Worm (Caenorhabditis elegans) whole organism, L3 larva: ENCODE data around the gene asp-15.
"Not testable (repeated sequence)": the region's sequence is repeated elsewhere in the genome, so short reads cannot be mapped to it uniquely, and the experiment has no call there.

Experiments used
- ama-1 ChIP-seq: fragments of 150-350 bp; optimal IDR thresholded peaks from 2 replicates; lab custom pipeline; 2018
- daf-12 ChIP-seq: fragments of 150-350 bp; optimal IDR thresholded peaks from 2 replicates; lab custom pipeline; 2014; ENCODE audit warnings: missing biosample characterization, missing genetic modification reagents, missing genetic modification characterization
- egl-27 ChIP-seq: sonication (generic microtip); optimal IDR thresholded peaks from 4 replicates; lab custom pipeline; 2017; ENCODE audit warnings: missing biosample characterization, missing genetic modification reagents, missing genetic modification characterization
- elt-3 ChIP-seq, 3 experiments: fragments of 150-350 bp in 1 of 3; sonication (generic microtip) in 2 of 3; optimal IDR thresholded peaks; 2 replicates in 2 of 3; 4 replicates in 1 of 3; lab custom pipeline; 2014 to 2017; ENCODE audit warnings: missing biosample characterization in 3 of 3, missing genetic modification characterization in 3 of 3
- lin-15B ChIP-seq: fragments of 150-350 bp; optimal IDR thresholded peaks from 2 replicates; lab custom pipeline; 2014; ENCODE audit warnings: missing biosample characterization, missing genetic modification characterization
- lin-39 ChIP-seq: fragments of 150-350 bp; optimal IDR thresholded peaks from 2 replicates; lab custom pipeline; 2018; ENCODE audit warnings: missing biosample characterization, missing genetic modification reagents, missing genetic modification characterization
- nhr-11 ChIP-seq: fragments of 150-350 bp; optimal IDR thresholded peaks from 2 replicates; lab custom pipeline; 2014; ENCODE audit warnings: missing biosample characterization, missing genetic modification characterization
- nhr-12 ChIP-seq: fragments of 150-350 bp; optimal IDR thresholded peaks from 2 replicates; lab custom pipeline; 2014; ENCODE audit warnings: missing biosample characterization, missing genetic modification characterization
- nhr-28 ChIP-seq: fragments of 150-350 bp; optimal IDR thresholded peaks from 2 replicates; lab custom pipeline; 2014; ENCODE audit warnings: missing biosample characterization, missing genetic modification characterization
- pha-4 ChIP-seq: fragments of 150-350 bp; optimal IDR thresholded peaks from 2 replicates; lab custom pipeline; 2014; ENCODE audit warnings: missing biosample characterization, missing genetic modification reagents, missing genetic modification characterization
- sea-2 ChIP-seq: fragments of 150-350 bp; sonication (generic microtip); optimal IDR thresholded peaks from 4 replicates; lab custom pipeline; 2014; ENCODE audit warnings: missing biosample characterization, missing genetic modification reagents, missing genetic modification characterization
- unc-39 ChIP-seq: sonication (generic microtip); optimal IDR thresholded peaks from 4 replicates; lab custom pipeline; 2017; ENCODE audit warnings: missing biosample characterization, missing genetic modification characterization
- unc-62 ChIP-seq: fragments of 150-350 bp; sonication (generic microtip); optimal IDR thresholded peaks from 4 replicates; lab custom pipeline; 2014; ENCODE audit warnings: missing biosample characterization, missing genetic modification reagents, missing genetic modification characterization
- ztf-11 ChIP-seq: fragments of 150-350 bp; optimal IDR thresholded peaks from 2 replicates; lab custom pipeline; 2014; ENCODE audit warnings: missing biosample characterization, missing genetic modification characterization

- not testable (repeated sequence) for TF ChIP-seq lin-15B (tag; lab: Kevin White, UChicago); unc-39 (tag; lab: Kevin White, UChicago); sea-2; nhr-12; lin-39 (tag; lab: Kevin White, UChicago); ama-1; nhr-11 (tag; lab: Kevin White, UChicago); egl-27 (tag; lab: Kevin White, UChicago); elt-3 (tag; optimal IDR thresholded peaks at IDR 0.05; lab: Kevin White, UChicago); pha-4 (tag; lab: Kevin White, UChicago); daf-12; ztf-11 (tag; lab: Kevin White, UChicago); nhr-28 (tag; lab: Kevin White, UChicago); unc-62
Observed at ce11 chrV:19026757-19027156, 17.9 kb downstream of the asp-15 start.
